Worm (Caenorhabditis elegans) whole organism, L4/young adult: ENCODE results near the gene F29A7.6.

Source experiments
- dao-5 ChIP-seq: sonication (generic microtip); optimal IDR thresholded peaks from 2 replicates; lab custom pipeline; 2016; ENCODE audit warnings: missing genotype, missing genetic modification characterization, moderate library complexity, missing compliant biosample characterization
- him-1 ChIP-seq: sonication (generic microtip); optimal IDR thresholded peaks from 2 replicates; lab custom pipeline; 2016; ENCODE audit warnings: missing genotype, missing genetic modification reagents, missing genetic modification characterization, missing compliant biosample characterization

- TF ChIP-seq dao-5 (no peak), him-1 (tag; lab: Kevin White, UChicago) (no peak)
These were observed 44.5 kb downstream of the F29A7.6 start, which contains the start of gene Y47G7B.2 for ce11 chrII:2707872-2708271.
